Worm (Caenorhabditis elegans): ENCODE data around the gene scl-19.

The scl-19 gene

ce11 chrV:18706063-18706620 is 25.6 kb upstream of the scl-19 start, which contains the start of gene Y17D7C.1:
Y17D7C.1 (plus strand) TSS chrV:18706570.
- TF ChIP-seq rcor-1 (GFP tag; IDR thresholded peaks at IDR 0.05) (no peak), ceh-91 (GFP tag; IDR thresholded peaks at IDR 0.05) (no peak)

- no peak for TF ChIP-seq C17E4.6 (GFP tag; IDR thresholded peaks at IDR 0.05)
- no peak for TF ChIP-seq ceh-27 (GFP tag; optimal IDR thresholded peaks at IDR 0.05)
- no peak for TF ChIP-seq let-607 (tag; optimal IDR thresholded peaks at IDR 0.05)
- peak; percentile 59; the same call in 1 of the 2 replicates for TF ChIP-seq ceh-58 (GFP tag; IDR thresholded peaks at IDR 0.05)
- no peak for TF ChIP-seq nhr-120 (GFP tag; IDR thresholded peaks at IDR 0.05)
- no peak for TF ChIP-seq B0019.2 (GFP tag; conservative IDR thresholded peaks at IDR 0.05)
- peak; percentile 59 for TF ChIP-seq nfya-1 (tag; optimal IDR thresholded peaks at IDR 0.05; ENCODE audit: borderline replicate concordance, insufficient read depth)
- no peak for TF ChIP-seq atf-7 (tag; optimal IDR thresholded peaks at IDR 0.05)
- TF ChIP-seq B0035.1 (tag; optimal IDR thresholded peaks at IDR 0.05), result no peak
- TF ChIP-seq zfh-2 (GFP tag; conservative IDR thresholded peaks at IDR 0.05), result no peak
- no peak for TF ChIP-seq K11D2.4 (GFP tag; IDR thresholded peaks at IDR 0.05)
- peak; percentile 30 for TF ChIP-seq F57C9.4 (tag; optimal IDR thresholded peaks at IDR 0.05)
- no peak for TF ChIP-seq F22D6.2 (tag; optimal IDR thresholded peaks at IDR 0.05)
- no peak for TF ChIP-seq F49E8.2 (tag; optimal IDR thresholded peaks at IDR 0.05; ENCODE audit: insufficient read depth)
- no peak for TF ChIP-seq F10E7.11 (tag; optimal IDR thresholded peaks at IDR 0.05)
- TF ChIP-seq chd-7 (tag; optimal IDR thresholded peaks at IDR 0.05), result no peak
- no peak for TF ChIP-seq ztf-18 (tag; optimal IDR thresholded peaks at IDR 0.05)
- no peak for TF ChIP-seq Y79H2A.3 (GFP tag; conservative IDR thresholded peaks at IDR 0.05)
- TF ChIP-seq Y53G8AR.9 (GFP tag; conservative IDR thresholded peaks at IDR 0.05), result no peak
- no peak for TF ChIP-seq ccch-3 (GFP tag; optimal IDR thresholded peaks at IDR 0.05)
- no peak for TF ChIP-seq lir-1 (GFP tag; conservative IDR thresholded peaks at IDR 0.05)
Measured at ce11 chrV:18708015-18708414, 23.8 kb upstream of the scl-19 start.

ce11 chrV:18709203-18709860 is 22.5 kb upstream of the scl-19 start, which contains the start of gene Y17D7C.6:
Y17D7C.6 (plus strand) TSS chrV:18709810.
- TF ChIP-seq ZK185.1 (tag; optimal IDR thresholded peaks at IDR 0.05; ENCODE audit: poor library complexity, severe bottlenecking) (no peak), hsf-1 (GFP tag; IDR thresholded peaks at IDR 0.05) (no peak), aptf-3 (GFP tag; IDR thresholded peaks at IDR 0.05) (0 out of 2 replicates have a peak, but pooled peaks have one; percentile 65), nhr-27 (tag; optimal IDR thresholded peaks at IDR 0.05) (no peak), die-1 (tag; optimal IDR thresholded peaks at IDR 0.05) (no peak), ztf-3 (GFP tag; optimal IDR thresholded peaks at IDR 0.05) (no peak), ceh-58 (GFP tag; IDR thresholded peaks at IDR 0.05) (0 out of 2 replicates have a peak, but pooled peaks have one; percentile 86), zfh-2 (GFP tag; conservative IDR thresholded peaks at IDR 0.05) (peak; percentile 69), egl-44 (GFP tag; IDR thresholded peaks at IDR 0.05) (peak; percentile 23; the same call in 1 of the 2 replicates), cebp-2 (GFP tag; IDR thresholded peaks at IDR 0.05) (0 out of 2 replicates have a peak, but pooled peaks have one; percentile 7)

ce11 chrV:18710045-18710490 is 21.7 kb upstream of the scl-19 start:
- no peak for TF ChIP-seq tbx-9 (tag; optimal IDR thresholded peaks at IDR 0.05; ENCODE audit: borderline replicate concordance)
- no peak for TF ChIP-seq D2030.7 (GFP tag; IDR thresholded peaks at IDR 0.05)
- TF ChIP-seq rpc-1 (optimal IDR thresholded peaks at IDR 0.05), result peak; percentile 3
- TF ChIP-seq rpc-1 (tag; optimal IDR thresholded peaks at IDR 0.05), result peak; percentile 61
- TF ChIP-seq nhr-179 (tag; optimal IDR thresholded peaks at IDR 0.05), result no peak
- TF ChIP-seq dpff-1 (tag; optimal IDR thresholded peaks at IDR 0.05), result no peak
- TF ChIP-seq nhr-27 (tag; optimal IDR thresholded peaks at IDR 0.05), result no peak
- peak; percentile 38; the same call in 1 of the 2 replicates for TF ChIP-seq cebp-1 (GFP tag; IDR thresholded peaks at IDR 0.05)
- no peak for TF ChIP-seq cebp-1 (tag; optimal IDR thresholded peaks at IDR 0.05)
- TF ChIP-seq aptf-3 (GFP tag; IDR thresholded peaks at IDR 0.05), result peak; percentile 74; the same call in 1 of the 2 replicates
- no peak for TF ChIP-seq bed-2 (GFP tag; IDR thresholded peaks at IDR 0.05)
- peak; percentile 70 for TF ChIP-seq tbp1 (GFP tag; optimal IDR thresholded peaks at IDR 0.05)
- no peak for TF ChIP-seq ccch-3 (GFP tag; optimal IDR thresholded peaks at IDR 0.05)
- no peak for TF ChIP-seq attf-6 (GFP tag; IDR thresholded peaks at IDR 0.05)
- TF ChIP-seq egl-18 (GFP tag; IDR thresholded peaks at IDR 0.05), result no peak
